Fruit fly (Drosophila melanogaster): ENCODE results near the gene HP1D3csd.

The HP1D3csd gene

DNA sequence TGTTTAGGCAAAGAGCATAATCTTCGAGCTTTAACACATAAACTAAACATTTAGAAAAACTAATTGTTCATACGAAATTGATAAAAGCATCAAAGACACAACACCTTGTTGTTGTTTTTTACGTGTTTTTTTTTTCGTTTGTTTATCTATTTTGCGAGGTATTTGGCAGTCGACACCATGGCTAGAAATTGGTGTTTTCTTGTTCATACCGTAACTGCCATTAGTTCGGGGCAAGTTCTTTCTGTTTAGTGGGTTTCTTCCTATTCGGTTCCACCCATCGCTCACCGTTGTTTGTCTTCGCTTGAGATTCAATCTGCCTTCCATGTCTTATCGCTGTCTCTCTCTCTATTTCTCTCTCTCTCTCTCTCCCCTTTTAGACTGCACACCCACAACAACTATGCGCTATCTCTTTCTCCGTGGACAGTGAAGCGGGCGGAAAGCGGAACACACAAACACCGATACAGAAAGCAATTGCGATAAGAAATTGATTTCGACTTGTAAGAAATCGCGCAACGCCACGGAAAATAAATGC, 43.5 kb upstream of the HP1D3csd start (continued):
- peak; percentile 15 for TF ChIP-seq Hr39 (GFP tag; optimal IDR thresholded peaks at IDR 0.05)
- TF ChIP-seq Met (GFP tag; optimal IDR thresholded peaks at IDR 0.05), result peak; percentile 37
- TF ChIP-seq ss (GFP tag; optimal IDR thresholded peaks at IDR 0.05), result peak in 1 of 2 experiments; percentile 6
- TF ChIP-seq CG4318 (GFP tag; optimal IDR thresholded peaks at IDR 0.05), result peak; percentile 58
- peak; percentile 31 for TF ChIP-seq CG3919 (GFP tag; optimal IDR thresholded peaks at IDR 0.05)
- TF ChIP-seq salr (GFP tag; optimal IDR thresholded peaks at IDR 0.05), result peak in 1 of 2 experiments; percentile 40
- no peak for TF ChIP-seq fd85E (GFP tag; optimal IDR thresholded peaks at IDR 0.05)
- TF ChIP-seq cyc (GFP tag; optimal IDR thresholded peaks at IDR 0.05), result peak; percentile 4
- peak; percentile 8 for TF ChIP-seq lz (GFP tag; optimal IDR thresholded peaks at IDR 0.05)
- peak; percentile 20 for TF ChIP-seq CG31627 (GFP tag; optimal IDR thresholded peaks at IDR 0.05)
- no peak for TF ChIP-seq Blimp-1 (GFP tag; optimal IDR thresholded peaks at IDR 0.05)
- peak; percentile 30 for TF ChIP-seq topi (GFP tag; optimal IDR thresholded peaks at IDR 0.05)
- TF ChIP-seq Hr38 (GFP tag; optimal IDR thresholded peaks at IDR 0.05), result no peak
- peak; percentile 46 for TF ChIP-seq CG15336 (GFP tag; IDR thresholded peaks at IDR 0.05)
- no peak for TF ChIP-seq CG6808 (GFP tag; optimal IDR thresholded peaks at IDR 0.05)
- no peak for TF ChIP-seq fd59A (GFP tag; optimal IDR thresholded peaks at IDR 0.05)
- TF ChIP-seq CG32006 (GFP tag; optimal IDR thresholded peaks at IDR 0.05), result peak; percentile 78

DNA sequence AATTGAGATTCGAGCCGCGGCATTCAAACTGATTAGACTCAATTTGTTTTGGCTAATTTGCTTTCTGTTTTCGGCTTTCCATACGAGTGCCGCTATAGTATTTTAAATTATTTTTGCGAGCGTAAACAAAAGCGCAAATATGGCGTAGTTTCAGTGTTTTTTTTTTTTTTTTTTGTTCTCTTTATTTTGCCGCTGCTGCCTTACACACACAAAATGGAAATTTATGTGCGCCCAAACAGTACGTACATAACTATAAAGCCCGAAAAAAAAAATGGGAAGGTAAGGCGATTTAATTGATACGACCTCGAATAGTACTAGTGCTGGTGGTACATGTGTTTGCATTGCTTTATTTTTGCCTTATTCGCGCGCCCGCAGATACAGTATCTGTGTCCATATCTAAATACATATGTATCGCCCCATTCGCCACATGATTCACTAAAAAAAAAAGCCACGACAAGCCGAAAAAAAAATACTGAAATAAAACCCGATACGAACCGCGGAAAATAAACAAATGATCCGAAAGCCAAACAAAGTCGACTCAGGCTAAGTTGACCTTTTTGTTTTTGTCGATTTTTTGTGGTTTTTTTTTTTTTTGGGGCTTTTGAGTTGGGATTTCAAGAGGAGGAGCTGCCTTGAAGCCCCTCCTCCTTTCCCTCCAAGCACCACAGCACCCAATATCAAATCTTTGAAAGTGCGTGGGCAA, 41.9 kb upstream of the HP1D3csd start:
- TF ChIP-seq Hr39 (GFP tag; optimal IDR thresholded peaks at IDR 0.05), result no peak
- no peak for TF ChIP-seq Sox102F (GFP tag; optimal IDR thresholded peaks at IDR 0.05)
- no peak for TF ChIP-seq spab (GFP tag; optimal IDR thresholded peaks at IDR 0.05)
- TF ChIP-seq CG6808 (GFP tag; optimal IDR thresholded peaks at IDR 0.05), result peak; percentile 4
- no peak for TF ChIP-seq CG31627 (GFP tag; optimal IDR thresholded peaks at IDR 0.05)
- peak; percentile 30 for TF ChIP-seq CG34406 (GFP tag; optimal IDR thresholded peaks at IDR 0.05)
- TF ChIP-seq ss (GFP tag; optimal IDR thresholded peaks at IDR 0.05), result peak in 1 of 2 experiments; percentile 26
- TF ChIP-seq Eip75B (GFP tag; optimal IDR thresholded peaks at IDR 0.05), result no peak
- TF ChIP-seq Blimp-1 (GFP tag; optimal IDR thresholded peaks at IDR 0.05), result no peak
- peak; percentile 49; the same call in 1 of the 3 replicates for TF ChIP-seq eg (GFP tag; IDR thresholded peaks at IDR 0.05)
- no peak for TF ChIP-seq CG7368 (GFP tag; optimal IDR thresholded peaks at IDR 0.05)
- peak; percentile 16 for TF ChIP-seq svp (GFP tag)
- TF ChIP-seq CG15336 (GFP tag; IDR thresholded peaks at IDR 0.05), result 0 out of 2 replicates have a peak, but pooled peaks have one; percentile 8
- TF ChIP-seq CG3919 (GFP tag; optimal IDR thresholded peaks at IDR 0.05), result peak; percentile 13
- TF ChIP-seq Sox15 (GFP tag; optimal IDR thresholded peaks at IDR 0.05), result no peak
- no peak for TF ChIP-seq fd85E (GFP tag; optimal IDR thresholded peaks at IDR 0.05)
- no peak for TF ChIP-seq CG1621 (tag; optimal IDR thresholded peaks at IDR 0.05)
- no peak for TF ChIP-seq Ets21C (GFP tag; optimal IDR thresholded peaks at IDR 0.05)
- TF ChIP-seq Eip78C (GFP tag), result peak; percentile 42
- no peak for TF ChIP-seq Ets96B (tag; optimal IDR thresholded peaks at IDR 0.05)
- TF ChIP-seq fkh (GFP tag; optimal IDR thresholded peaks at IDR 0.05), result peak; percentile 24
- TF ChIP-seq CG6163 (GFP tag; IDR thresholded peaks at IDR 0.05), result peak; percentile 65; the same call in 2 of the 3 replicates
- no peak for TF ChIP-seq CG8319 (GFP tag; optimal IDR thresholded peaks at IDR 0.05)
- no peak for TF ChIP-seq CG4318 (GFP tag; optimal IDR thresholded peaks at IDR 0.05)
- TF ChIP-seq CG6792 (GFP tag; optimal IDR thresholded peaks at IDR 0.05), result no peak
- TF ChIP-seq dac (GFP tag; optimal IDR thresholded peaks at IDR 0.05), result no peak
- peak; percentile 4 for TF ChIP-seq Eip93F (GFP tag; optimal IDR thresholded peaks at IDR 0.05)
- no peak for TF ChIP-seq CG3032 (tag; optimal IDR thresholded peaks at IDR 0.05)
- TF ChIP-seq Smox (GFP tag; optimal IDR thresholded peaks at IDR 0.05), result no peak
- no peak for TF ChIP-seq dsx (GFP tag; optimal IDR thresholded peaks at IDR 0.05; ENCODE audit: poor library complexity, severe bottlenecking)
- TF ChIP-seq CG32006 (GFP tag; optimal IDR thresholded peaks at IDR 0.05), result peak; percentile 13
- TF ChIP-seq CG9139 (GFP tag; optimal IDR thresholded peaks at IDR 0.05), result no peak
- TF ChIP-seq vri (GFP tag; optimal IDR thresholded peaks at IDR 0.05), result peak; percentile 14
- 0 out of 3 replicates have a peak, but pooled peaks have one; percentile 27 for TF ChIP-seq CG8119 (GFP tag; IDR thresholded peaks at IDR 0.05)
- TF ChIP-seq CG8632 (GFP tag; optimal IDR thresholded peaks at IDR 0.05), result peak; percentile 38
- TF ChIP-seq lz (GFP tag; optimal IDR thresholded peaks at IDR 0.05), result no peak
- TF ChIP-seq CG6854 (GFP tag; optimal IDR thresholded peaks at IDR 0.05), result no peak

Measured in whole organism, prepupa.